Worm (Caenorhabditis elegans) whole organism, mixed stage, embryonic: ENCODE data around the gene cdh-3.

Experiments used
- M03D4.4 ChIP-seq: sonication (generic microtip); optimal IDR thresholded peaks from 2 replicates; lab custom pipeline; 2017; ENCODE audit warnings: mild to moderate bottlenecking, missing genetic modification characterization, missing compliant biosample characterization
- elt-1 ChIP-seq: sonication (generic microtip); optimal IDR thresholded peaks from 2 replicates; lab custom pipeline; 2017; ENCODE audit warnings: missing genetic modification characterization, mild to moderate bottlenecking, missing compliant biosample characterization, antibody characterized with exemption, moderate library complexity, borderline replicate concordance; ENCODE audit not compliant: insufficient read depth
- flh-1 ChIP-seq: fragments of 200-800 bp; sonication (Bioruptor generic); optimal IDR thresholded peaks from 2 replicates; lab custom pipeline; 2018; ENCODE audit warnings: mild to moderate bottlenecking, missing genetic modification characterization, moderate library complexity, missing compliant biosample characterization
- lin-13 ChIP-seq: fragments of 150-350 bp; optimal IDR thresholded peaks from 2 replicates; lab custom pipeline; 2014; ENCODE audit warnings: missing biosample characterization, missing genetic modification characterization
- lsy-2 ChIP-seq: fragments of 150-350 bp; optimal IDR thresholded peaks from 2 replicates; lab custom pipeline; 2014; ENCODE audit warnings: missing biosample characterization, missing genetic modification characterization
- nhr-12 ChIP-seq: fragments of 150-350 bp; optimal IDR thresholded peaks from 2 replicates; lab custom pipeline; 2014; ENCODE audit warnings: missing biosample characterization, missing genetic modification characterization
- tbx-8 ChIP-seq: fragments of 200-800 bp; sonication (Bioruptor generic); optimal IDR thresholded peaks from 2 replicates; lab custom pipeline; 2018; ENCODE audit warnings: mild to moderate bottlenecking, missing genetic modification characterization, moderate library complexity, missing compliant biosample characterization
- unc-62 ChIP-seq: fragments of 150-350 bp; optimal IDR thresholded peaks from 2 replicates; lab custom pipeline; 2014; ENCODE audit warnings: missing biosample characterization, missing genetic modification reagents, missing genetic modification characterization
- ztf-11 ChIP-seq: fragments of 150-350 bp; optimal IDR thresholded peaks from 2 replicates; lab custom pipeline; 2014; ENCODE audit warnings: missing biosample characterization, missing genetic modification characterization

ce11 chrIII:7737646-7738258 lies 16.5 kb downstream of the cdh-3 start:
- no peak for TF ChIP-seq lsy-2 (tag; lab: Kevin White, UChicago)
- TF ChIP-seq M03D4.4 (tag; lab: Kevin White, UChicago) = no peak
- no peak for TF ChIP-seq elt-1 (tag; lab: Kevin White, UChicago)
- TF ChIP-seq flh-1 (GFP tag; lab: Kevin White, UChicago) = no peak
- no peak for TF ChIP-seq tbx-8 (GFP tag; lab: Kevin White, UChicago)
- no peak for TF ChIP-seq lin-13
- TF ChIP-seq unc-62 (GFP tag; lab: Kevin White, UChicago) = no peak
- no peak for TF ChIP-seq ztf-11
- no peak for TF ChIP-seq nhr-12 (tag; lab: Kevin White, UChicago)
